Fruit fly (Drosophila melanogaster) whole organism, prepupa: ENCODE data around the gene Polr3E.

Source experiments
- CG10669 ChIP-seq: fragments of 200-800 bp; sonication (Bioruptor generic); optimal IDR thresholded peaks from 3 replicates; lab custom pipeline; 2018; ENCODE audit warnings: missing biosample characterization, mild to moderate bottlenecking, missing genetic modification characterization, moderate library complexity
- CG11902 ChIP-seq: fragments of 200-800 bp; sonication (Bioruptor generic); optimal IDR thresholded peaks from 3 replicates; lab custom pipeline; 2016; ENCODE audit warnings: missing biosample characterization, missing genetic modification characterization
- CG1621 ChIP-seq: fragments of 200-800 bp; sonication (Bioruptor generic); optimal IDR thresholded peaks from 3 replicates; lab custom pipeline; 2018; ENCODE audit warnings: missing biosample characterization, mild to moderate bottlenecking, missing genetic modification characterization
- CG9139 ChIP-seq: fragments of 200-800 bp; sonication (Bioruptor generic); optimal IDR thresholded peaks from 3 replicates; lab custom pipeline; 2017; ENCODE audit warnings: missing biosample characterization, mild to moderate bottlenecking, missing genetic modification characterization
- Hr38 ChIP-seq: sonication (Bioruptor generic); optimal IDR thresholded peaks from 2 replicates; lab custom pipeline; 2016; ENCODE audit warnings: missing biosample characterization, missing genetic modification characterization
- Hr4 ChIP-seq: fragments of 200-800 bp; sonication (Bioruptor generic); optimal IDR thresholded peaks from 3 replicates; lab custom pipeline; 2016; ENCODE audit warnings: missing biosample characterization, missing genetic modification characterization
- Lpt ChIP-seq: fragments of 200-800 bp; sonication (Bioruptor generic); optimal IDR thresholded peaks from 3 replicates; lab custom pipeline; 2016; ENCODE audit warnings: missing biosample characterization, missing genetic modification characterization
- OdsH ChIP-seq: fragments of 200-800 bp; sonication (Bioruptor generic); optimal IDR thresholded peaks from 3 replicates; lab custom pipeline; 2016; ENCODE audit warnings: missing biosample characterization, missing genetic modification characterization
- Smox ChIP-seq: fragments of 200-800 bp; sonication (Bioruptor generic); optimal IDR thresholded peaks from 3 replicates; lab custom pipeline; 2016; ENCODE audit warnings: missing biosample characterization, missing genetic modification characterization
- achi ChIP-seq: fragments of 200-800 bp; sonication (Bioruptor generic); optimal IDR thresholded peaks from 3 replicates; lab custom pipeline; 2016; ENCODE audit warnings: missing biosample characterization, missing genetic modification characterization
- fkh ChIP-seq: fragments of 200-800 bp; sonication (Bioruptor generic); optimal IDR thresholded peaks from 3 replicates; lab custom pipeline; 2017; ENCODE audit warnings: missing biosample characterization, mild to moderate bottlenecking, missing genetic modification characterization, moderate library complexity

DNA sequence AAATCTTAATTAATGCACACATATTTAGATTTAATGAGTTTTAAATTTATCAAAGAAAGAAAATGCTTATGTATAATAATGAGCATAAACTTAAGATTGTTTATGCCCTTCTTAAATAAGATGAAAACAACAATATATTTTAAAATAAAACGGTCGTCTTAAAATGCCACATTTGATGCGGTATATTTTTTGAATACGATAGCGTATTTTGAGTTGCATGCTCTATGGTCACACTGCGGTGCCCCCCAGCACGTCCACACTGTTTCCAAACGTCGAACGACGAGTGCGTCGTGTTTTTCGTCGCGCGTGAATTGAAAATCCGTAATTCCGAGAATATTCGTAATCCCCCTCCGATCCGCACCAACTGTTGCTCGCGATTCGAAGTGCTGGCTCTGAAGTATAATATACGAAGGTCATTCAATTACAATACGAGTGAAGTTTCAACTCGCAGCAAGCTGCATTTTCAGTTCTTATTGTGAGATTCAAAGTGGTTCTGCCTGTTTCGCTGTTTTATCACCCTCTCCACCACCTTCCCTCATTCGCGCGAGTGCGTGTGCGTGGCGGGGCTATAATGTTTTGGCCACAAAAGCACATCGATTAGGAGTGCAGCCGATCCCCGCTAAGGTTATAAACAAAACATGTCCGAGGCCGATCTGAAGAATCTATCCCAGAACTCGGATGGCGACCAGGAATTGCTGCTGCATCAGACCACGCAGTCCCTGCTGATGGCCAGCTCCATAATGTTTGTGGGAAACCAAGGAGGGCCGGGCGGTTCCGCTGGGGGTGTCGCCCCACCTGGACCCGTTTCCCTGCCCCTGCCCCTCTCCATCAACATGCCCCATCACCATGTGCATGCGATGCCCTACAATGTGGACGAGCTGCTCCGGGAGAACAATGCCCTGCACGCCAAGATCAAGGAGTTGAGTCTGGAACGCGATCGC is 2.9 kb downstream of the Polr3E start, which contains the start of gene siz:
- TF ChIP-seq Hr4 (GFP tag; lab: Kevin White, UChicago) = peak; percentile 21
- TF ChIP-seq Hr38 = no peak
- TF ChIP-seq CG1621 (tag; lab: Kevin White, UChicago) = peak; percentile 82
- no peak for TF ChIP-seq CG10669 (GFP tag; lab: Kevin White, UChicago)
- TF ChIP-seq CG9139 (GFP tag; lab: Kevin White, UChicago) = peak; percentile 16
- TF ChIP-seq Lpt (GFP tag; lab: Kevin White, UChicago) = no peak
- no peak for TF ChIP-seq CG11902
- no peak for TF ChIP-seq achi (GFP tag; lab: Kevin White, UChicago)
- TF ChIP-seq fkh (GFP tag; lab: Kevin White, UChicago) = no peak
- no peak for TF ChIP-seq OdsH
- peak; percentile 25 for TF ChIP-seq Smox (GFP tag; lab: Kevin White, UChicago)
